Worm (Caenorhabditis elegans): ENCODE measurements around the gene tub-1.

tub-1 gene

DNA sequence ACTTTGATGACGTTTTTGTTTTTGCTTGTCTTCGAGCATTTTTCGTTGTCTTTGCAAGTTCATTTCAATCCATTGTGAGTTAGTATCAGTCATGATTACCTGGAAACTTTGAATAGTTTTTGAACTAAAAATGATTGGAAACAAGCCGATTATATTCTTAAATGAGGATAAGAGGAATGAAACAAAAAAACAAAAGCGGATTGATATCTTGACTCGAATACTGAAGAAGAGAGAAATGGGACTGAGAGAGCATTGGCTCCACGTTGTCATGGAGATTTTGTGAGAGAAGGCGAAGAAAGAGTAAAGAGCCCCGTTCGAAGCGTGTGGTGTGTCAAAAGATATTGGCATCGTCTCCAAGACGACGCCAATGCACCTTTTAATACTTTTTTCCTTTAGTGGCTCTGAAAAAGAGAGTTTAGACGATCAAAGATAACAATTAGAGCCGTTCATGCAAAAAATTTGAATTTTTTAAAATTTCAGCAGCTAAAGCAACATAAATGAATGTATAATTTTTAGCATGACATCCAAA is at the start of gene tub-1, which contains the start of gene tmem-138:
tub-1 (minus strand) TSS at position 101 of the 529 bp plus-strand sequence.
tmem-138 (plus strand) TSS at position 479 of the 529 bp plus-strand sequence.
- TF ChIP-seq him-1 (tag; optimal IDR thresholded peaks at IDR 0.05) (no peak), dao-5 (tag; optimal IDR thresholded peaks at IDR 0.05) (no peak), W03F9.2 (tag; optimal IDR thresholded peaks at IDR 0.05) (no peak)

DNA sequence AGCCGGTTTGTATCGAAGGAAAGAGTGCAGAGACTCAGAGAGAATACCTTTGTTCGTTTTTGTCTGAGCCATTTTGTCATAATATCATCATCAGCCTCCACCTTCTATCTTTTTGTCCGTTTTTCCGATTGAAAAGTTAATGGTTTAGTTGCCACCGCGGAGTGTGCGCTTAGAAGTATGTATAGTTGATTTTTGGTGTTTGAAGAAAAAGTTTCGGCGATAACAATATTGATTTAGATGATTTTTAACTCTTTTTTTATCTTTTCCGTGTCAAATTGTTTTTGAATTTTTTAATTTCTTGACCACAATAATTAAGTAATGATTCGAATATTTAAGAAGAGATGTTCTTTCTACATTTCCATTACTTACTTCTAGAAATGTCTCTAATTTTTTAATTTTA is 48.9 kb upstream of the tub-1 start:
- TF ChIP-seq W03F9.2 (tag; optimal IDR thresholded peaks at IDR 0.05) (no peak), dao-5 (tag; optimal IDR thresholded peaks at IDR 0.05) (no peak), him-1 (tag; optimal IDR thresholded peaks at IDR 0.05) (no peak)

DNA sequence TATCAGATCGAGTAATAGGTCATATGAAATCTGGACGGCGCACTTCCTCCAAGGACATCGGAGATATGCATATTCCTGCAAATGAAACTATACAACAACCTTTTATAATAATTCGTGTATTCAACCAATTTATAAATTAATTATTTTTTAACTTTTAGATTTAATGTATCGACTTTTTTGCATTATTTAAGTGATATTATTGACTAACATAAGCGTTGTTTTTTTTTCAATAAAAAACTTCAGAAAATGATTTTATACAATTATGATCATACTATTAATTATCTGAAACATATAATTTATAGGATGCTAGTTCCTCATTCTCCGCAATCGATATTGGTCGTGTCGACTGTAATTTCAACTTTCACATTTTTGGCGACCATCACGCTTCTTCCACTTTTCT is 47.3 kb upstream of the tub-1 start, which contains the start of gene col-76:
col-76 (plus strand) TSS at position 301 of the 400 bp plus-strand sequence.
- no peak for TF ChIP-seq dao-5 (tag; optimal IDR thresholded peaks at IDR 0.05)
- TF ChIP-seq him-1 (tag; optimal IDR thresholded peaks at IDR 0.05) = no peak

DNA sequence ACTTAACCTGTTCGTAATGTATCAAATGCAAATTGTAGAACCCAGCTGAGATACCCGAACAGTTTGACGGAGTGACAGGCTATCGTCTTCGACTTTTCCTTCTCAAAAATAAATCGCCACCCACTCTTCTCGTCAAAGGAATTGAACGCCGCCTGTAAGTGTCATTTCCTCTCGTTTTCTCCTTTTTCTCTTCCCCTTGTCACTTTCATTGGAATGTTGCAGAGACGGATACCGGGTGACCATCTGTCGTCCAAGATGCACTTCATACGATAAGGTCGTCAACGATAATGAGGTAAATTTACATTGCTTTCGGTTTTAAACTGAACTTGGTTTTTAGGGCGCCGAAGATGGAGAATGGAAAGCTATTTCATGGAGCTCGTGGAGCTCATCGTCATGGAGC is 43.1 kb upstream of the tub-1 start:
- TF ChIP-seq dao-5 (tag; optimal IDR thresholded peaks at IDR 0.05) (no peak), him-1 (tag; optimal IDR thresholded peaks at IDR 0.05) (no peak), W03F9.2 (tag; optimal IDR thresholded peaks at IDR 0.05) (no peak)

DNA sequence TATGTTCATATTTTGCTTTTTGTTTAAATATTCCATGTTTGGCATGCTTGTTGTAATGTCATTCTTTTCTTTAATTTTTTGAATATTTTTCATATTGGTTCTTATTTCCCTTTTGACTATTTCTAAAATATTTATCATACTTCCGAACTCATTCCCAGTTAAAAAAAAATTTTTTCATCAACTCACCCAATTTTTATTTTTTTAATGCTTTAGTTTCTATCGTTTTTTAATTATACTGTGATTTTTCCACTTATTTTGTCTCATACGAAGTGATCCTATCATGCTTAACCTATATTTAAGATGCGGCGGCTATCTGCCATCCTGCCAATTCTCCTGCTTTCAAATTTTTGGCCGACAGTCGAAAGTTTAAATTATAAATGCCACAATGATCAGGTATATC is 41.8 kb upstream of the tub-1 start, which contains the start of gene qua-1:
qua-1 (plus strand) TSS at position 301 of the 400 bp plus-strand sequence.
- TF ChIP-seq him-1 (tag; optimal IDR thresholded peaks at IDR 0.05) = no peak
- TF ChIP-seq W03F9.2 (tag; optimal IDR thresholded peaks at IDR 0.05) = no peak
- no peak for TF ChIP-seq dao-5 (tag; optimal IDR thresholded peaks at IDR 0.05)

DNA sequence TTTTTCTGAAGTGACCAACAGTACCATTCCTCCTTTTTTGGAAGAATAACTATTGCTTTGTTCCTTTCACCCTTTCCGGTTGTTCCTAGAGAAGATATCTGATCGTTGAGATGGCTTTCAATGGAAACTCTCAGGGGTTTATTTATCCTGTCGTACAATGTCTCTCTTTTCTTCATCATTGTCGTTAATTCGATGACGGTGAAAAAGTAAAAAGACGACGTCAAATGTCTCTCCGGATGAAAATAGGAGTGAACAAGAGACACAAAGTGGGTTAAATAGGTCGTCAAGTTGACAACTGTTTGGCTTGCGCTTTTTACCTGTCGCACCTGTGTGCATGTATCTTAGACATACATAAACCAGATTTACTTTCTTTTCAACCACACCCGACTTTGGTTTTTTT is 37.2 kb upstream of the tub-1 start:
- no peak for TF ChIP-seq him-1 (tag; optimal IDR thresholded peaks at IDR 0.05)

DNA sequence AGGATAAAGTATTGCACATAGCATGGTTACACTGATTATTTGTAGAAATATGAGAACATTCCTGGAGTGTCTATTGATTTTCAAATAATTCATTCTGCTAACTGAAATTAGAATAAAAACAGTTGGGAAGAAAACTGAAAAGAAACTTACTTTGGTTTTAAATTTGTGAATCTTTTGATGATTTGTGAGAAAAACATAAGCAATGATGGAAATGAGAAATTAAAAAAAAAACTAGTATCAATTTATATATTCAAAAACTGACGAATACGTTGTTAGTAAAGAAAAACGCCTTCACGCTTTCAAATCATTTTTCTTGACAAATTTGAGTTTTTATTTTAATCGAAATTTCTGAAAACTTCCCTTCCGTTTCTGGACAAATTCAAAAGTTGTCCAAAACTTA is 36.4 kb upstream of the tub-1 start, which contains the start of gene T05C12.9:
T05C12.9 (minus strand) TSS at position 101 of the 400 bp plus-strand sequence.
- TF ChIP-seq him-1 (tag; optimal IDR thresholded peaks at IDR 0.05) = no peak
- TF ChIP-seq W03F9.2 (tag; optimal IDR thresholded peaks at IDR 0.05) = no peak
- no peak for TF ChIP-seq dao-5 (tag; optimal IDR thresholded peaks at IDR 0.05)

- TF ChIP-seq dao-5 (tag; optimal IDR thresholded peaks at IDR 0.05) (no peak), W03F9.2 (tag; optimal IDR thresholded peaks at IDR 0.05) (no peak), him-1 (tag; optimal IDR thresholded peaks at IDR 0.05) (no peak)
These were observed 33.7 kb upstream of the tub-1 start, which contains the start of gene T05C12.8 for ce11 chrII:8190455-8190854. TSS of gene T05C12.8 (minus strand) at chrII:8190555.

ce11 chrII:8187516-8187915 is 30.8 kb upstream of the tub-1 start:
- no peak for TF ChIP-seq W03F9.2 (tag; optimal IDR thresholded peaks at IDR 0.05)
- no peak for TF ChIP-seq dao-5 (tag; optimal IDR thresholded peaks at IDR 0.05)
- TF ChIP-seq him-1 (tag; optimal IDR thresholded peaks at IDR 0.05) = no peak

DNA sequence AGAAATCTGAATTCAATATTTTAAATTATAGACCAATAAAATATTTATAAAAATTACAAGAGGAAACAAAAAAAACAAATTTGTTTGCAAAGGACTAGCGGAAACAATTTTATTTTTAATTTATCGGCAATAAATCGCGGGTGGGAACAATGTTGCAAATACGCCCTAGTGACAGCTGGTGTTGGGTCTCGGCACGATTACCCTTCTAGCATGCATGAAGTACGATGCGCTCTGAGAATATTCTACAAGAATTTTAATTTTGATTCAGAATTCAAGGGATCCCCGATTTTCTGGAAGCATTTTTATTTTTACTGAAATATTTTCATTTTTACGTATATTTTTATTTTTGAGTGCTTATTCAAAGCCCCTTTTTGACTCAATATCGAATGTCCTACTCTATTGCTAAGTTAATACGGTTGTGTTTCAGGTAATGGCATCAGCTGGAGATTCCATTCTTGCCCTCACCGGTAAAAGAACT is 28.3 kb upstream of the tub-1 start, which contains the start of the genes mig-5 and cct-1:
mig-5 (minus strand) TSS at position 8 of the 478 bp plus-strand sequence.
cct-1 (plus strand) TSS at position 428 of the 478 bp plus-strand sequence.
- TF ChIP-seq W03F9.2 (tag; optimal IDR thresholded peaks at IDR 0.05) = peak; percentile 96
- TF ChIP-seq dao-5 (tag; optimal IDR thresholded peaks at IDR 0.05) = no peak
- TF ChIP-seq him-1 (tag; optimal IDR thresholded peaks at IDR 0.05) = peak; percentile 84

- TF ChIP-seq dao-5 (tag; optimal IDR thresholded peaks at IDR 0.05) = no peak
These were observed 24.7 kb upstream of the tub-1 start, which contains the start of gene dylt-3 for ce11 chrII:8181437-8181836. TSS of gene dylt-3 (plus strand) at chrII:8181737.

ce11 chrII:8180281-8180680 is 23.5 kb upstream of the tub-1 start, which contains the start of gene T05C12.4:
TSS of gene T05C12.4 (minus strand) at chrII:8180381.
- TF ChIP-seq W03F9.2 (tag; optimal IDR thresholded peaks at IDR 0.05) (no peak), him-1 (tag; optimal IDR thresholded peaks at IDR 0.05) (no peak), dao-5 (tag; optimal IDR thresholded peaks at IDR 0.05) (no peak)

DNA sequence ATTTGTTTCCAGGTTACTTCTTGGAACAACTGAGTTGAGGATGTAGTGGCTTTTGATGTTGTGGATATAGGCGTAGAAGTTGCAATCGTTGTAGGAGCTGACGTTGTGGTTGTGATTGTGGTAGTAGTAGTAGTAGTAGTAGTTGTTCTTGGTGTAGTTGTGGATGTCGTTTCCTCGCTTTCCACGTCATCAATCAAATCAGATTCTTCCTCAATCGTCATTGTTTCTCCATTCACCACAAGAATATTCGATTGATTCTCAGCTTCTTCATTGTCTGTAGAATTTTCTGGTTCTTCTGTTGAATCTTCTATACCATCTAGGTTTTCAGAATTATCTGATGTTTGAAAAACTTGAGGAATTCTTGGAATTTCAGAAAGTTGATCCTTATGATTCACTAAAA is 21.9 kb upstream of the tub-1 start:
- TF ChIP-seq dao-5 (tag; optimal IDR thresholded peaks at IDR 0.05) (no peak), W03F9.2 (tag; optimal IDR thresholded peaks at IDR 0.05) (no peak), him-1 (tag; optimal IDR thresholded peaks at IDR 0.05) (no peak)

DNA sequence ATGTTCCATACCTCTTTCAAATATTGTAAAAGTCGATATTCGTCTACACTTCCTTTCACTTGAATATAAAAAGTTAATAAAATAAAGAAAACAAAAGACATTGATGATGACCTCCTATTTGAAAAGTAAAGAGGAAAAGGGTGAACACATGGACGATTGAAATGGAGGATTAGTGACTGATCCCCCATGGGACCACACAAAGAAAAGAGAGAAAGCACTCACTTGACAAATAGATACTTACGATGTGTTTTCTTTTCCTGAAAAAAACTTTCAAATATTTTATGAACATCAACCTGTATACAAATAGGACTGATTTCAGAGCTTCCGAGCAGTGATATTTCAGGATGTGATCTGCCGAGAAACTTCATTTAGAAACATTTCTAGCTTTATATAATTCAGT is 20.4 kb upstream of the tub-1 start, which contains the start of gene acr-14:
acr-14 (minus strand) TSS at position 101 of the 400 bp plus-strand sequence.
- TF ChIP-seq dao-5 (tag; optimal IDR thresholded peaks at IDR 0.05) (no peak), W03F9.2 (tag; optimal IDR thresholded peaks at IDR 0.05) (no peak), him-1 (tag; optimal IDR thresholded peaks at IDR 0.05) (no peak)

DNA sequence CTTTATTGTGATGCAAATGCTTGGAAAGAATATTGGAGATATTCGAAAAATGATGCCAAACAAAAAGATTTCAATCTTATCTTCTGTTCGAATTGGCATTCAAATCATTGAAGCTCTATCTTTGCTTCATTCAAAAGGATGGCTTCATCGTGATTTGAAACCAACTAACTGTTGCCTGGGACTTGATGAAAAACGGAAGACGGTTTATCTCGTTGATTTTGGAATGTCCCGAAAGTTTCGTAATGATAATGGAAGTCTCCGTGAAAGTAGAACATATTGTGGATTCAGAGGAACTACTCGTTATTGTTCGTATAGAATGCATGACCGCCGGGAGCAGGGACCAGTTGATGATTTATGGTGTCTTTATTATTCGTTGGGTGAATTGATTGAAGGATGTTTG is 17.4 kb upstream of the tub-1 start:
- TF ChIP-seq W03F9.2 (tag; optimal IDR thresholded peaks at IDR 0.05) = no peak
- no peak for TF ChIP-seq him-1 (tag; optimal IDR thresholded peaks at IDR 0.05)
- no peak for TF ChIP-seq dao-5 (tag; optimal IDR thresholded peaks at IDR 0.05)

Measured in whole organism, L4/young adult.